Fruit fly (Drosophila melanogaster): ENCODE measurements around the gene Art3.

Gene Art3

DNA sequence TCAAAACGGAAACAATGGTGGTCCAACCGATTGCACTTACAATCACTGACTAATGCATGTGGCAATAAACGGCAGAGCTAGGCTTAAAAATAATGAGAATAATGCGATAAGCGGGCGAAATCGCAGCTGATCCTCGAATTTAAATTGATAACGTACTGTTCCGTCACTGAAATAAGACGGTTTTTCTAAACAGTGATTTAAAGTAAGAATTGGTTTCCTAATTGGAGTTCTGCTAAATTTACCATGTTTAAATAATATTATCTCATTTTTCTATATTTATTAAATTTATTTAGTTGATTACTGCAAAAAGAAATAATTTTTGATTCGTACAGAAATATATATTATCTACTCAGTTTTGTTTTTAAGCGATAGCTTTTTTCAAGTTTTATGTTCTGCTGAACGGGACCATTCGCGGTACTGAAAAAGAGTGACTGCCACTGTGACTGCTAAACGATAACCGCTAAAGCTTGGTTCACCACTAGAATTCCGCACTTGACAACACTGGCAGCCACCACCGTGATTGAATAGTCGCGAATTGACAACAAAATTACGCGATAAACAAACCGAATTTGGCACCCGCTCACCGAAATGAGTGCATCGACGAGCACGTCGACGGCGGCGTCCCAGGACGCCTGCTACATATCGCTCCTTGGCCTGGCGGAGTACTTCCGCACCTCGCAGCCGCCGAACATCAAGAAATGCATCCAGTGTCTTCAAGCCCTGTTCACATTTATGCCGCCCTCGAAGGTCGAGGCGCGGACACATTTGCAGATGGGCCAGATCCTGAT, 20.3 kb downstream of the Art3 start, which contains the start of the genes Spn88Eb and Mau2:
Gene Spn88Eb, minus strand, starts transcription at position 51 of the 788 bp plus-strand sequence.
Gene Mau2, plus strand, starts transcription at position 493 of the 788 bp plus-strand sequence.
- TF ChIP-seq Abd-B (GFP tag; optimal IDR thresholded peaks at IDR 0.05) (no peak), usp (GFP tag; optimal IDR thresholded peaks at IDR 0.05) (no peak), rgr (GFP tag; optimal IDR thresholded peaks at IDR 0.05) (peak; percentile 64), sage (GFP tag; optimal IDR thresholded peaks at IDR 0.05) (no peak), Sp1 (GFP tag; optimal IDR thresholded peaks at IDR 0.05) (peak; percentile 56), lola (GFP tag; optimal IDR thresholded peaks at IDR 0.05) (no peak), Hr83 (GFP tag; optimal IDR thresholded peaks at IDR 0.05; ENCODE audit: poor library complexity, severe bottlenecking) (peak; percentile 72), CG9705 (GFP tag; optimal IDR thresholded peaks at IDR 0.05) (peak; percentile 61), brk (GFP tag; optimal IDR thresholded peaks at IDR 0.05) (no peak), dsf (GFP tag; optimal IDR thresholded peaks at IDR 0.05; ENCODE audit: borderline replicate concordance) (no peak), fru (GFP tag; optimal IDR thresholded peaks at IDR 0.05) (no peak), CG32264 (GFP tag; optimal IDR thresholded peaks at IDR 0.05) (no peak), Hr78 (GFP tag; optimal IDR thresholded peaks at IDR 0.05) (no peak), jim (GFP tag; optimal IDR thresholded peaks at IDR 0.05) (no peak), HLH106 (tag; optimal IDR thresholded peaks at IDR 0.05) (peak; percentile 74), Rel (GFP tag; optimal IDR thresholded peaks at IDR 0.05) (no peak), Rel (tag; optimal IDR thresholded peaks at IDR 0.05) (peak; percentile 7), Jra (GFP tag; optimal IDR thresholded peaks at IDR 0.05) (no peak), GATAd (GFP tag; optimal IDR thresholded peaks at IDR 0.05) (no peak), CrebA (GFP tag; optimal IDR thresholded peaks at IDR 0.05; ENCODE audit: borderline replicate concordance) (no peak), h (GFP tag; optimal IDR thresholded peaks at IDR 0.05) (no peak), Myc (optimal IDR thresholded peaks at IDR 0.05) (peak; percentile 67), Mio (GFP tag; optimal IDR thresholded peaks at IDR 0.05) (no peak), dmrt93B (GFP tag; optimal IDR thresholded peaks at IDR 0.05) (no peak), dl (GFP tag; optimal IDR thresholded peaks at IDR 0.05; ENCODE audit: insufficient read depth in 1 of 2, partially characterized antibody in 2 of 2) (no peak), psq (GFP tag; optimal IDR thresholded peaks at IDR 0.05) (peak; percentile 15), foxo (GFP tag; optimal IDR thresholded peaks at IDR 0.05) (peak in 1 of 2 experiments; percentile 81), N (GFP tag; optimal IDR thresholded peaks at IDR 0.05) (no peak), sv (GFP tag; optimal IDR thresholded peaks at IDR 0.05) (no peak), Dif (GFP tag; optimal IDR thresholded peaks at IDR 0.05; ENCODE audit: partially characterized antibody) (no peak), Hnf4 (GFP tag; optimal IDR thresholded peaks at IDR 0.05) (no peak), woc (GFP tag; optimal IDR thresholded peaks at IDR 0.05) (peak; percentile 82), Vsx2 (GFP tag; optimal IDR thresholded peaks at IDR 0.05; ENCODE audit: partially characterized antibody) (no peak), OdsH (GFP tag; optimal IDR thresholded peaks at IDR 0.05) (peak; percentile 18), tai (GFP tag; optimal IDR thresholded peaks at IDR 0.05) (no peak), ey (GFP tag; optimal IDR thresholded peaks at IDR 0.05) (peak; percentile 47), Dfd (GFP tag; optimal IDR thresholded peaks at IDR 0.05) (no peak), br (GFP tag; optimal IDR thresholded peaks at IDR 0.05) (no peak), pan (optimal IDR thresholded peaks at IDR 0.05) (no peak)

DNA sequence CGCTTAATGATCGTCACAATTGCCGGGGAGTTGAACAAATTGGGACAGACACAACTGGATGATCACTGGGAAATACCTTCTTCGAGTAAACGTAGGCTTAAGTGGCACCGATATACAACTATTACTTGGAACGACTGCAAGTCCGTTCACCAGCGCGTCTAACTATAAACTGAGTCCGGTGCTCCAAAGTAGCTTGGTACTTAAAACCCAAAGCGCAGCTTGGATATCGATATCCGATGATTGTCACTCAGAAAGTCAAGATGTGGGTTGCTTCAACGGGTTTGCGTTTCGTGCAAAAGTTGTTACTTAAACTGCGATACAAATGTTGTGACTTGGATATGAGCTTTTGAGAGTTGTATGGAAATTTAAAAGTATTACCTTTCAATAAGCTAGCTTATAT, 22.9 kb downstream of the Art3 start, which contains the start of gene Spn88Ea:
Gene Spn88Ea, minus strand, starts transcription at position 175 of the 400 bp plus-strand sequence.
- TF ChIP-seq br (GFP tag; optimal IDR thresholded peaks at IDR 0.05) = peak; percentile 8
- no peak for TF ChIP-seq foxo (GFP tag; optimal IDR thresholded peaks at IDR 0.05)
- no peak for TF ChIP-seq Rel (GFP tag; optimal IDR thresholded peaks at IDR 0.05)
- TF ChIP-seq Rel (tag; optimal IDR thresholded peaks at IDR 0.05) = peak; percentile 68
- TF ChIP-seq Sp1 (GFP tag; optimal IDR thresholded peaks at IDR 0.05) = peak; percentile 2
- no peak for TF ChIP-seq dsf (GFP tag; optimal IDR thresholded peaks at IDR 0.05; ENCODE audit: borderline replicate concordance)
- no peak for TF ChIP-seq brk (GFP tag; optimal IDR thresholded peaks at IDR 0.05)
- peak; percentile 66 for TF ChIP-seq Vsx2 (GFP tag; optimal IDR thresholded peaks at IDR 0.05; ENCODE audit: partially characterized antibody)
- TF ChIP-seq woc (GFP tag; optimal IDR thresholded peaks at IDR 0.05) = peak; percentile 50
- TF ChIP-seq CrebA (GFP tag; optimal IDR thresholded peaks at IDR 0.05; ENCODE audit: borderline replicate concordance) = no peak
- peak; percentile 3 for TF ChIP-seq HLH106 (tag; optimal IDR thresholded peaks at IDR 0.05)

All from whole organism, wandering third instar larva.